Worm (Caenorhabditis elegans) whole organism, late embryonic: ENCODE measurements around the gene R04F11.5.

ENCODE experiments used
- K02D7.2 ChIP-seq: sonication (generic microtip); optimal IDR thresholded peaks from 2 replicates; lab custom pipeline; 2017; ENCODE audit warnings: mild to moderate bottlenecking, missing genetic modification characterization, missing compliant biosample characterization
- T23F11.4 ChIP-seq: fragments of 200-800 bp; sonication (Bioruptor generic); optimal IDR thresholded peaks from 2 replicates; lab custom pipeline; 2018; ENCODE audit warnings: mild to moderate bottlenecking, missing genetic modification characterization, missing compliant biosample characterization
- Y22D7AL.16 ChIP-seq: sonication (generic microtip); optimal IDR thresholded peaks from 2 replicates; lab custom pipeline; 2016; ENCODE audit warnings: missing genetic modification characterization, missing compliant biosample characterization
- ahr-1 ChIP-seq: sonication (generic microtip); optimal IDR thresholded peaks from 2 replicates; lab custom pipeline; 2016; ENCODE audit warnings: missing genetic modification characterization, missing compliant biosample characterization
- ama-1 ChIP-seq: fragments of 150-350 bp; optimal IDR thresholded peaks from 2 replicates; lab custom pipeline; 2014
- ceh-18 ChIP-seq: sonication (generic microtip); optimal IDR thresholded peaks from 2 replicates; lab custom pipeline; 2016; ENCODE audit warnings: missing genetic modification characterization, missing compliant biosample characterization
- ceh-19 ChIP-seq: fragments of 200-800 bp; sonication (Bioruptor generic); optimal IDR thresholded peaks from 2 replicates; lab custom pipeline; 2018; ENCODE audit warnings: mild to moderate bottlenecking, missing genetic modification characterization, missing compliant biosample characterization
- ceh-2 ChIP-seq: sonication (generic microtip); optimal IDR thresholded peaks from 2 replicates; lab custom pipeline; 2016; ENCODE audit warnings: missing genotype, missing genetic modification characterization, missing compliant biosample characterization
- ceh-22 ChIP-seq: sonication (generic microtip); optimal IDR thresholded peaks from 2 replicates; lab custom pipeline; 2017; ENCODE audit warnings: missing biosample characterization, missing genetic modification characterization
- ceh-30 ChIP-seq: fragments of 150-350 bp; optimal IDR thresholded peaks from 2 replicates; lab custom pipeline; 2014; ENCODE audit warnings: missing biosample characterization, missing genetic modification characterization
- ceh-31 ChIP-seq: sonication (generic microtip); optimal IDR thresholded peaks from 2 replicates; lab custom pipeline; 2016; ENCODE audit warnings: missing genetic modification characterization, missing compliant biosample characterization
- ceh-34 ChIP-seq: sonication (generic microtip); optimal IDR thresholded peaks from 2 replicates; lab custom pipeline; 2016; ENCODE audit warnings: mild to moderate bottlenecking, missing genetic modification characterization, missing compliant biosample characterization
- che-1 ChIP-seq: sonication (generic microtip); optimal IDR thresholded peaks from 2 replicates; lab custom pipeline; 2016; ENCODE audit warnings: mild to moderate bottlenecking, missing genetic modification characterization, missing compliant biosample characterization
- dmd-4 ChIP-seq: sonication (generic microtip); optimal IDR thresholded peaks from 2 replicates; lab custom pipeline; 2016; ENCODE audit warnings: borderline replicate concordance, missing genetic modification characterization, missing compliant biosample characterization
- dve-1 ChIP-seq: sonication (generic microtip); optimal IDR thresholded peaks from 2 replicates; lab custom pipeline; 2017; ENCODE audit warnings: antibody characterized with exemption, mild to moderate bottlenecking, missing genetic modification characterization, missing compliant biosample characterization
- elt-4 ChIP-seq: sonication (generic microtip); optimal IDR thresholded peaks from 2 replicates; lab custom pipeline; 2016; ENCODE audit warnings: missing genetic modification characterization, missing compliant biosample characterization
- ets-4 ChIP-seq: sonication (generic microtip); optimal IDR thresholded peaks from 2 replicates; lab custom pipeline; 2016; ENCODE audit warnings: missing genetic modification characterization, missing compliant biosample characterization
- eyg-1 ChIP-seq: sonication (generic microtip); optimal IDR thresholded peaks from 2 replicates; lab custom pipeline; 2016; ENCODE audit warnings: missing genotype, missing genetic modification characterization, missing compliant biosample characterization
- fkh-6 ChIP-seq: sonication (generic microtip); optimal IDR thresholded peaks from 2 replicates; lab custom pipeline; 2016; ENCODE audit warnings: missing genetic modification characterization, missing compliant biosample characterization
- gmeb-2 ChIP-seq: sonication (generic microtip); optimal IDR thresholded peaks from 2 replicates; lab custom pipeline; 2016; ENCODE audit warnings: missing genetic modification characterization, inconsistent platforms, missing compliant biosample characterization
- hlh-13 ChIP-seq: fragments of 200-800 bp; sonication (Bioruptor generic); optimal IDR thresholded peaks from 2 replicates; lab custom pipeline; 2018; ENCODE audit warnings: mild to moderate bottlenecking, missing genetic modification characterization, missing compliant biosample characterization
- hlh-30 ChIP-seq: sonication (generic microtip); optimal IDR thresholded peaks from 2 replicates; lab custom pipeline; 2017; ENCODE audit warnings: antibody characterized with exemption, missing genetic modification characterization, missing compliant biosample characterization; ENCODE audit not compliant: insufficient read depth
- hlh-6 ChIP-seq: sonication (generic microtip); optimal IDR thresholded peaks from 2 replicates; lab custom pipeline; 2016; ENCODE audit warnings: missing genotype, missing genetic modification characterization, missing compliant biosample characterization
- lin-11 ChIP-seq: fragments of 200-800 bp; sonication (Bioruptor generic); optimal IDR thresholded peaks from 2 replicates; lab custom pipeline; 2018; ENCODE audit warnings: mild to moderate bottlenecking, missing genetic modification characterization, missing compliant biosample characterization
- madf-2 ChIP-seq: sonication (generic microtip); optimal IDR thresholded peaks from 2 replicates; lab custom pipeline; 2017; ENCODE audit warnings: missing genetic modification characterization, missing compliant biosample characterization
- mec-3 ChIP-seq: sonication (generic microtip); optimal IDR thresholded peaks from 2 replicates; lab custom pipeline; 2016; ENCODE audit warnings: borderline replicate concordance, missing genetic modification characterization, missing compliant biosample characterization
- nhr-232 ChIP-seq: sonication (generic microtip); optimal IDR thresholded peaks from 2 replicates; lab custom pipeline; 2016; ENCODE audit warnings: missing genetic modification characterization, missing compliant biosample characterization
- npax-4 ChIP-seq: sonication (generic microtip); optimal IDR thresholded peaks from 2 replicates; lab custom pipeline; 2016; ENCODE audit warnings: missing genetic modification characterization, missing compliant biosample characterization
- odd-2 ChIP-seq: sonication (generic microtip); optimal IDR thresholded peaks from 2 replicates; lab custom pipeline; 2017; ENCODE audit warnings: antibody characterized with exemption, mild to moderate bottlenecking, missing genetic modification characterization, missing compliant biosample characterization
- pag-3 ChIP-seq: sonication (generic microtip); optimal IDR thresholded peaks from 2 replicates; lab custom pipeline; 2016; ENCODE audit warnings: missing compliant biosample characterization, missing genetic modification characterization, borderline replicate concordance
- pha-2 ChIP-seq: sonication (generic microtip); optimal IDR thresholded peaks from 2 replicates; lab custom pipeline; 2017; ENCODE audit warnings: mild to moderate bottlenecking, missing genetic modification characterization, missing compliant biosample characterization
- pqm-1 ChIP-seq: sonication (generic microtip); optimal IDR thresholded peaks from 2 replicates; lab custom pipeline; 2016; ENCODE audit warnings: missing genetic modification characterization, missing compliant biosample characterization
- pros-1 ChIP-seq: fragments of 150-350 bp; optimal IDR thresholded peaks from 2 replicates; lab custom pipeline; 2014; ENCODE audit warnings: missing biosample characterization, missing genetic modification reagents, missing genetic modification characterization
- rnt-1 ChIP-seq: sonication (generic microtip); optimal IDR thresholded peaks from 2 replicates; lab custom pipeline; 2016; ENCODE audit warnings: missing genetic modification characterization, missing compliant biosample characterization
- sdc-2 ChIP-seq: sonication (generic microtip); optimal IDR thresholded peaks from 2 replicates; lab custom pipeline; 2016; ENCODE audit warnings: missing genotype, missing genetic modification characterization, missing compliant biosample characterization
- sox-4 ChIP-seq: sonication (generic microtip); optimal IDR thresholded peaks from 2 replicates; lab custom pipeline; 2017; ENCODE audit warnings: mild to moderate bottlenecking, missing genetic modification characterization, inconsistent platforms, missing compliant biosample characterization
- tbx-7 ChIP-seq: sonication (generic microtip); optimal IDR thresholded peaks from 2 replicates; lab custom pipeline; 2016; ENCODE audit warnings: missing genotype, missing genetic modification characterization, missing compliant biosample characterization
- ttx-3 ChIP-seq: sonication (generic microtip); optimal IDR thresholded peaks from 2 replicates; lab custom pipeline; 2016; ENCODE audit warnings: missing genetic modification reagents, missing genetic modification characterization, missing compliant biosample characterization
- unc-42 ChIP-seq: sonication (generic microtip); optimal IDR thresholded peaks from 2 replicates; lab custom pipeline; 2016; ENCODE audit warnings: missing genotype, missing genetic modification characterization, missing compliant biosample characterization
- unc-55 ChIP-seq: sonication (generic microtip); optimal IDR thresholded peaks from 2 replicates; lab custom pipeline; 2017; ENCODE audit warnings: missing biosample characterization, missing genetic modification reagents, missing genetic modification characterization
- ztf-16 ChIP-seq: sonication (generic microtip); optimal IDR thresholded peaks from 2 replicates; lab custom pipeline; 2017; ENCODE audit warnings: missing genetic modification characterization, missing compliant biosample characterization

The R04F11.5 gene

ce11 chrV:12337894-12338293 is 20.1 kb upstream of the R04F11.5 start, which contains the start of gene twk-13:
TSS of gene twk-13 (minus strand) at chrV:12337994.
- TF ChIP-seq unc-55 (GFP tag; lab: Kevin White, UChicago), result no peak

DNA sequence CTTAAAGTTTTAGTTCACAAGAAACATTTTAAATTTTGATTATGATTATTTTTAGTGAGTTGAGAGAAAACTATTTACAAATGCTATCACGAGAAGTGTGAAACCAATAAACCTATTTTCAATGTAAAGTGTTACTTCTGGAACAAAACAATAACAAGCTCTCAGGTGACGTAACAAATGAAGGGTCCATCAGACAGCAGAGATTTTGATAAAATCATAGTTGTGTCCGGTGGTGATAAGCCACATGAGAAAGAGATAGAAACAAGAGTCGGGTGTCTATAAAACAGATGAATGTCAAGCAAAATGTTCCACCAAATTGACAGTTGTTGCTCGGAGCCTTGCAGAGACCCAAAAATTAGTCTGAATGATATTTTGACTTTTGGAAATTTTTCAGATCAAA is 16.6 kb upstream of the R04F11.5 start:
- TF ChIP-seq unc-55 (GFP tag; lab: Kevin White, UChicago) (peak; percentile 4), gmeb-2 (tag; lab: Kevin White, UChicago) (no peak)

DNA sequence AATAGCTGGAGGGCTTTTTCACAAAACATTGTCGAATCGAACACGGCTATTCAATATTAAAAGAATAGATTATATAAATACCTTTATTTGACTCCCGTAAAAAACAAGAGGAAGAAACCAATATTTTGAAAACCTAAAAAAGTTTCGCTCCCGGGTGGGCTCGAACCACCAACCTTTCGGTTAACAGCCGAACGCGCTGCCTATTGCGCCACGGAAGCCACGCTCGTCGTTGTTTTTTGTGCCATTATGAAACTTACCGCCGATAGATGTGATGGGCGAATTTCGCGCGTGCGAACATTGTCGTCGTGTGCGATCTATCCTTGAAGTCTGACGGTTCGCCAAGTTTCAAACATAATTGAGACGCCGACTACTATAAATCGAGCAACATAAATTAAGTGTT is 14.0 kb upstream of the R04F11.5 start:
- TF ChIP-seq ceh-2 (tag; lab: Kevin White, UChicago), result no peak
- TF ChIP-seq hlh-13 (GFP tag; lab: Kevin White, UChicago), result peak; percentile 16
- TF ChIP-seq unc-42 (tag; lab: Kevin White, UChicago), result no peak
- no peak for TF ChIP-seq T23F11.4
- TF ChIP-seq che-1 (tag; lab: Kevin White, UChicago), result peak; percentile 40
- no peak for TF ChIP-seq sox-4 (tag; lab: Kevin White, UChicago)
- peak; percentile 22 for TF ChIP-seq madf-2 (tag; lab: Kevin White, UChicago)
- TF ChIP-seq pros-1 (tag; lab: Kevin White, UChicago), result no peak
- no peak for TF ChIP-seq ama-1 (lab: Kevin White, UChicago)
- no peak for TF ChIP-seq nhr-232 (tag; lab: Kevin White, UChicago)
- no peak for TF ChIP-seq Y22D7AL.16
- no peak for TF ChIP-seq dmd-4 (tag; lab: Kevin White, UChicago)
- TF ChIP-seq rnt-1 (tag; lab: Kevin White, UChicago), result no peak
- no peak for TF ChIP-seq hlh-30 (tag; lab: Kevin White, UChicago)
- no peak for TF ChIP-seq fkh-6 (tag; lab: Kevin White, UChicago)
- no peak for TF ChIP-seq ceh-31 (tag; lab: Kevin White, UChicago)
- no peak for TF ChIP-seq sdc-2 (tag; lab: Kevin White, UChicago)
- TF ChIP-seq odd-2, result no peak
- TF ChIP-seq hlh-6, result no peak
- TF ChIP-seq npax-4, result no peak
- TF ChIP-seq ceh-22 (tag; lab: Kevin White, UChicago), result no peak
- TF ChIP-seq pqm-1 (tag; lab: Kevin White, UChicago), result no peak
- no peak for TF ChIP-seq dve-1 (tag; lab: Kevin White, UChicago)

DNA sequence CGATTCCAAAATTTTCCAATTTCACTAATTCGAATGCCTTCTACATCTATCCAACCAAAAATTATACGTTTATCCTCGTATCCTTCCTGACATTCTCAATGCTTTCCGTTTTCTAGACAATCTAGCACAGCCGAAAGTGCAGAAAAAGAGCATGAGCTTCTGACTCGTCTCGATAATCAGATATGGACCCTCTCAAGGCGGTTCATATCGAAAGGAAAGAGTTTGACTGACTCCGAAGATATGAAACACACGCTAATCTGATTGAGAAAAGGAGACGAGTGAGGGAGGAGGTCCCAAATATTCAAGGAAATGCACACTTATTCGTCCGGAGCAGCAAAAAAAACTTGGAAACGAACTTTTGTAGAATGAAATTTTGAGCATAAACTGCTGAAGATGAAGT is 11.4 kb upstream of the R04F11.5 start:
- TF ChIP-seq ets-4 (tag; lab: Kevin White, UChicago), result no peak
- TF ChIP-seq ahr-1 (tag; lab: Kevin White, UChicago), result no peak
- TF ChIP-seq sdc-2 (tag; lab: Kevin White, UChicago), result no peak
- no peak for TF ChIP-seq lin-11
- TF ChIP-seq elt-4 (tag; lab: Kevin White, UChicago), result no peak
- peak; percentile 75 for TF ChIP-seq unc-42 (tag; lab: Kevin White, UChicago)

ce11 chrV:12326638-12327037 is 8.8 kb upstream of the R04F11.5 start:
- TF ChIP-seq pha-2 (no peak), ztf-16 (no peak), fkh-6 (tag; lab: Kevin White, UChicago) (no peak), unc-55 (GFP tag; lab: Kevin White, UChicago) (no peak), unc-42 (tag; lab: Kevin White, UChicago) (no peak), pag-3 (no peak), mec-3 (tag; lab: Kevin White, UChicago) (no peak), pros-1 (tag; lab: Kevin White, UChicago) (no peak), K02D7.2 (no peak), ceh-30 (tag; lab: Kevin White, UChicago) (no peak), ceh-19 (GFP tag; lab: Kevin White, UChicago) (no peak), eyg-1 (no peak), ceh-34 (tag; lab: Kevin White, UChicago) (no peak), ttx-3 (no peak), tbx-7 (no peak), odd-2 (no peak), ceh-18 (tag; lab: Kevin White, UChicago) (no peak), sdc-2 (tag; lab: Kevin White, UChicago) (no peak)
